Fruit fly (Drosophila melanogaster): ENCODE data around the gene bdl.

The bdl gene

DNA sequence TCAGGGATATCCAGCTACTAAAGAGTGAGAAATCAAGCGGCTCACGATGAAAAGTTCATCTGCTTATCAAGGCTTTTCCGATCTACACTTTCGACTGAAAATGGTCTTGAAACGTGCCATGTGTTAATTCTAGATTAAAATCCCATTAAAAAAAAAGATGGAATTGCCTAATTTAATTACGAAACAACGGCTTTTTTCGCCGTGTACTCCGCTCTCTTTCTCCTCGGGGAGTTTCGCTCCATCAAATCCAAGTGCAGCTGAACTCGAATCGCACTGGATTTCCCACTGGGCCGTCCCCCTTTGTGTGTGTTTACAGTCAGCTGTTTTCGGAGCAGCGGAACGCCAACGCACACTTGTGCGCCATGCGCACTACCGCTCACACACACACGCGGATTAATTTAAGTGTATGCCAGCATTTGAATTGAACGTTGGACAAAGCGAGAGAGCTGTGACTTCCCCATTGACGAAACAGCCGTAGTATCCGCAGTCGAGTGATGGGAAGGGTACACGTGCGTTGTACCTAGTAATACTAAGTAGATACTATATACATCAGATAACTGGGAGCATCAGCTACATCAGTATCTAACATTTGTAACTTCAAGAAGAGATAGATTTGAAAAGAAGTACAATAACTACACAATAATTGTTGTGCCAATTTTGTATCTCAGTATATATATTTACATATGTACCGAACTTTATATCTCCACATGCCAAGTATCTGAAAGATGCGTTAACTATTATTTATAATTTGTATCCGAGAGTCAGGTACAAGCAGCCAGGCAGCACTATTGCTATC is 8.8 kb downstream of the bdl start (continued):
- TF ChIP-seq p53 (GFP tag; optimal IDR thresholded peaks at IDR 0.05) (peak; percentile 43), CG2116 (GFP tag; optimal IDR thresholded peaks at IDR 0.05) (no peak), ac (GFP tag; optimal IDR thresholded peaks at IDR 0.05) (no peak), HLHmδ (GFP tag; optimal IDR thresholded peaks at IDR 0.05) (peak; percentile 94), CG4328 (GFP tag; optimal IDR thresholded peaks at IDR 0.05) (peak; percentile 56), CG8765 (GFP tag; IDR thresholded peaks at IDR 0.05) (peak; percentile 49; the same call in 1 of the 2 replicates), Asciz (GFP tag; optimal IDR thresholded peaks at IDR 0.05) (peak; percentile 88), CG17385 (GFP tag; optimal IDR thresholded peaks at IDR 0.05) (peak; percentile 63), wek (GFP tag; optimal IDR thresholded peaks at IDR 0.05) (peak; percentile 41), CG7928 (GFP tag; optimal IDR thresholded peaks at IDR 0.05) (peak; percentile 46), emc (GFP tag; optimal IDR thresholded peaks at IDR 0.05) (peak; percentile 59), HmgD (GFP tag; optimal IDR thresholded peaks at IDR 0.05) (peak; percentile 15), CG6854 (GFP tag; optimal IDR thresholded peaks at IDR 0.05) (peak; percentile 40), Aef1 (GFP tag; IDR thresholded peaks at IDR 0.05) (peak; percentile 82), nmo (GFP tag; optimal IDR thresholded peaks at IDR 0.05) (peak; percentile 78), CG16813 (GFP tag; IDR thresholded peaks at IDR 0.05; ENCODE audit: partially characterized antibody) (no peak), CG13123 (GFP tag; optimal IDR thresholded peaks at IDR 0.05) (peak; percentile 68), gfzf (GFP tag; optimal IDR thresholded peaks at IDR 0.05) (peak; percentile 4), Meics (GFP tag; optimal IDR thresholded peaks at IDR 0.05) (peak; percentile 83), seq (GFP tag; IDR thresholded peaks at IDR 0.05) (peak; percentile 76), CG16815 (GFP tag; optimal IDR thresholded peaks at IDR 0.05) (peak; percentile 67), tap (tag; optimal IDR thresholded peaks at IDR 0.05) (peak; percentile 65), Dad (GFP tag; optimal IDR thresholded peaks at IDR 0.05) (peak; percentile 76), CG10366 (GFP tag; IDR thresholded peaks at IDR 0.05) (peak; percentile 89), inv (GFP tag; IDR thresholded peaks at IDR 0.05; ENCODE audit: partially characterized antibody) (no peak), NC2α (GFP tag; optimal IDR thresholded peaks at IDR 0.05) (peak; percentile 72), Dfd (GFP tag; optimal IDR thresholded peaks at IDR 0.05) (no peak), Hr39 (optimal IDR thresholded peaks at IDR 0.05) (no peak), h (optimal IDR thresholded peaks at IDR 0.05) (no peak), lab (GFP tag; optimal IDR thresholded peaks at IDR 0.05) (peak; percentile 91), Ravus (GFP tag; IDR thresholded peaks at IDR 0.05) (peak; percentile 49), fd64A (GFP tag; optimal IDR thresholded peaks at IDR 0.05) (peak; percentile 47), CG6683 (GFP tag; optimal IDR thresholded peaks at IDR 0.05) (peak; percentile 57), CG12391 (tag; optimal IDR thresholded peaks at IDR 0.05) (peak; percentile 76), CG9215 (GFP tag; IDR thresholded peaks at IDR 0.05) (peak; percentile 69), dmrt99B (tag; optimal IDR thresholded peaks at IDR 0.05) (peak; percentile 91), ase (GFP tag; IDR thresholded peaks at IDR 0.05) (peak; percentile 85), CG1602 (GFP tag; optimal IDR thresholded peaks at IDR 0.05) (peak; percentile 63), Hr3 (GFP tag; optimal IDR thresholded peaks at IDR 0.05) (peak; percentile 51), CG15479 (GFP tag; optimal IDR thresholded peaks at IDR 0.05) (no peak), wor (GFP tag; IDR thresholded peaks at IDR 0.05) (peak; percentile 73), HLH54F (GFP tag; optimal IDR thresholded peaks at IDR 0.05) (peak; percentile 80), CG8944 (GFP tag; optimal IDR thresholded peaks at IDR 0.05) (peak; percentile 69), bab2 (GFP tag; optimal IDR thresholded peaks at IDR 0.05) (peak; percentile 85), sens-2 (GFP tag; IDR thresholded peaks at IDR 0.05) (peak; percentile 55; the same call in 1 of the 2 replicates), B-H1 (GFP tag; IDR thresholded peaks at IDR 0.05) (peak; percentile 83), Atf3 (GFP tag; optimal IDR thresholded peaks at IDR 0.05) (peak; percentile 4), scrt (GFP tag; optimal IDR thresholded peaks at IDR 0.05) (peak; percentile 73), wdn (GFP tag; IDR thresholded peaks at IDR 0.05) (peak; percentile 71), ro (GFP tag; IDR thresholded peaks at IDR 0.05) (peak; percentile 57)

Data from whole organism, embryonic.